Fruit fly (Drosophila melanogaster) Kc167 (cell line): Measurements from ENCODE around the gene GABA-B-R1.

Experiments
- Sin3A ChIP-seq: fragments of >200 bp; optimal IDR thresholded peaks from 2 replicates; lab custom pipeline; 2018; ENCODE audit warnings: missing external identifiers
- h ChIP-seq: fragments of >200 bp; optimal IDR thresholded peaks from 3 replicates; lab custom pipeline; 2018; ENCODE audit warnings: missing external identifiers
- psq ChIP-seq: fragments of >200 bp; optimal IDR thresholded peaks from 2 replicates; lab custom pipeline; 2017; ENCODE audit warnings: missing external identifiers

DNA sequence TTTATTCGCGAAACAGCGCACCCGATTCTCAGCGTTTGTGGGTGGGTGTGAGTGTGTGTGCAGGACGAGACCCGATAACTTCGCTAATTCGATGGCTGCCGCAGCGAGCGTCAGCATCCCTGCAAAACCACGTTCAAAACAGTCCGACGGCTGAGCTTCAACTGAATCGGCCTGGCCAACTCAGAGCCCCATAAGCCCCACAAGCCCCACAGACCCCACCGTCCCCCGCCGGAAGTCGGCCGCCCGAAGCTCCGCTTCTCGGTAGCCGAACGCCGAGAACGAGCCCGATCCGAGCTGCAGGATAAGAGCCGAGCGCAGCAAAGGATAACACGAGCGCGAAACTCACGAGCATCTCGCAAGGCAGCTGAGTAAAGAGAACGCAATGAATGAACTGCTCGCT lies 44.0 kb upstream of the GABA-B-R1 start, which contains the start of gene side-II:
- no peak for TF ChIP-seq psq (lab: Kevin White, UChicago)
- no peak for TF ChIP-seq Sin3A
- TF ChIP-seq h (lab: Kevin White, UChicago), result no peak
